Worm (Caenorhabditis elegans) whole organism, L1 larva: ENCODE data around the gene F13B6.2.

ENCODE experiments used
- C04F5.9 ChIP-seq: sonication (generic microtip); optimal IDR thresholded peaks from 2 replicates; lab custom pipeline; 2016; ENCODE audit warnings: missing genetic modification characterization, missing compliant biosample characterization
- C34B4.2 ChIP-seq: sonication (generic microtip); optimal IDR thresholded peaks from 2 replicates; lab custom pipeline; 2017; ENCODE audit warnings: mild to moderate bottlenecking, missing genetic modification characterization, missing compliant biosample characterization
- ama-1 ChIP-seq: fragments of 150-350 bp; optimal IDR thresholded peaks from 2 replicates; lab custom pipeline; 2014
- blmp-1 ChIP-seq: fragments of 150-350 bp; optimal IDR thresholded peaks from 2 replicates; lab custom pipeline; 2014; ENCODE audit warnings: missing biosample characterization, missing genetic modification characterization
- dpl-1 ChIP-seq, 3 experiments: fragments of 150-350 bp in 2 of 3; sonication (generic microtip) in 1 of 3; optimal IDR thresholded peaks; 2 replicates each; lab custom pipeline; 2014 to 2017; ENCODE audit warnings: missing biosample characterization in 3 of 3, missing genetic modification characterization in 3 of 3, missing genetic modification reagents in 3 of 3
- dsc-1 ChIP-seq: sonication (generic microtip); optimal IDR thresholded peaks from 2 replicates; lab custom pipeline; 2016; ENCODE audit warnings: mild to moderate bottlenecking, missing genetic modification characterization, missing compliant biosample characterization
- efl-1 ChIP-seq, 4 experiments: fragments of 150-350 bp; optimal IDR thresholded peaks in 3 of 4; peaks in 1 of 4; 1 replicate in 1 of 4; 2 replicates in 3 of 4; lab custom pipeline; 2014; ENCODE audit warnings: missing biosample characterization in 2 of 4, missing genetic modification characterization in 2 of 4, missing genetic modification reagents in 2 of 4
- elt-2 ChIP-seq: sonication (generic microtip); optimal IDR thresholded peaks from 2 replicates; lab custom pipeline; 2016; ENCODE audit warnings: missing genetic modification characterization, mild to moderate bottlenecking, inconsistent platforms, missing compliant biosample characterization, missing genetic modification reagents
- ets-5 ChIP-seq: fragments of 200-800 bp; sonication (Bioruptor generic); IDR thresholded peaks from 2 replicates; pipeline ENCODE4 v1.3.6; 2022; ENCODE audit warnings: missing genetic modification characterization, missing compliant biosample characterization
- fkh-10 ChIP-seq: sonication (generic microtip); optimal IDR thresholded peaks from 2 replicates; lab custom pipeline; 2017; ENCODE audit warnings: missing biosample characterization, missing genetic modification reagents, missing genetic modification characterization
- grh-1 ChIP-seq: fragments of 200-800 bp; sonication (Bioruptor generic); IDR thresholded peaks from 2 replicates; pipeline ENCODE4 v1.3.6; 2022; ENCODE audit warnings: missing genetic modification reagents, missing genetic modification characterization, missing compliant biosample characterization
- hlh-17 ChIP-seq: fragments of 200-800 bp; sonication (Bioruptor generic); optimal IDR thresholded peaks from 2 replicates; lab custom pipeline; 2018; ENCODE audit warnings: missing genetic modification characterization, mild to moderate bottlenecking, missing compliant biosample characterization, moderate library complexity, borderline replicate concordance
- hpl-2 ChIP-seq: fragments of 150-350 bp; optimal IDR thresholded peaks from 2 replicates; lab custom pipeline; 2014; ENCODE audit warnings: missing biosample characterization, missing genetic modification reagents, missing genetic modification characterization
- isw-1 ChIP-seq: fragments of 200-800 bp; sonication (Bioruptor generic); IDR thresholded peaks from 2 replicates; pipeline ENCODE4 v1.3.6; 2022; ENCODE audit warnings: missing genetic modification characterization, missing compliant biosample characterization
- lin-13 ChIP-seq: fragments of 150-350 bp; optimal IDR thresholded peaks from 2 replicates; lab custom pipeline; 2014; ENCODE audit warnings: missing biosample characterization, missing genetic modification reagents, missing genetic modification characterization
- lin-15B ChIP-seq: fragments of 150-350 bp; sonication (generic microtip); optimal IDR thresholded peaks from 3 replicates; lab custom pipeline; 2014; ENCODE audit warnings: missing biosample characterization, missing genetic modification characterization
- lin-35 ChIP-seq, 2 experiments: fragments of 150-350 bp; optimal IDR thresholded peaks; 2 replicates each; lab custom pipeline; 2014; ENCODE audit warnings: missing biosample characterization in 2 of 2, missing genetic modification characterization in 2 of 2, missing genetic modification reagents in 2 of 2
- lir-3 ChIP-seq: sonication (generic microtip); optimal IDR thresholded peaks from 2 replicates; lab custom pipeline; 2016; ENCODE audit warnings: mild to moderate bottlenecking, missing genetic modification characterization, moderate library complexity, missing compliant biosample characterization; ENCODE audit not compliant: poor library complexity
- mdl-1 ChIP-seq, 2 experiments: fragments of 150-350 bp; optimal IDR thresholded peaks; 2 replicates each; lab custom pipeline; 2014 to 2017; ENCODE audit warnings: missing biosample characterization in 2 of 2, missing genetic modification characterization in 2 of 2, inconsistent platforms in 1 of 2
- mef-2 ChIP-seq: fragments of 150-350 bp; optimal IDR thresholded peaks from 2 replicates; lab custom pipeline; 2014; ENCODE audit warnings: missing biosample characterization, missing genetic modification characterization
- nhr-20 ChIP-seq: sonication (generic microtip); optimal IDR thresholded peaks from 2 replicates; lab custom pipeline; 2016; ENCODE audit warnings: mild to moderate bottlenecking, missing genetic modification characterization, missing compliant biosample characterization
- nhr-28 ChIP-seq: fragments of 150-350 bp; optimal IDR thresholded peaks from 2 replicates; lab custom pipeline; 2014; ENCODE audit warnings: missing biosample characterization, missing genetic modification characterization
- nhr-47 ChIP-seq: sonication (generic microtip); optimal IDR thresholded peaks from 2 replicates; lab custom pipeline; 2016; ENCODE audit warnings: mild to moderate bottlenecking, missing genetic modification characterization, moderate library complexity, missing compliant biosample characterization
- nhr-71 ChIP-seq: sonication (generic microtip); optimal IDR thresholded peaks from 2 replicates; lab custom pipeline; 2016; ENCODE audit warnings: mild to moderate bottlenecking, missing genetic modification characterization, moderate library complexity, missing compliant biosample characterization
- nhr-76 ChIP-seq: sonication (generic microtip); optimal IDR thresholded peaks from 2 replicates; lab custom pipeline; 2017; ENCODE audit warnings: missing biosample characterization, missing genetic modification characterization
- nhr-85 ChIP-seq: sonication (generic microtip); peaks from one replicate; lab custom pipeline; 2016; ENCODE audit warnings: missing genetic modification characterization, inconsistent platforms, missing compliant biosample characterization
- nhr-90 ChIP-seq: sonication (generic microtip); optimal IDR thresholded peaks from 2 replicates; lab custom pipeline; 2016; ENCODE audit warnings: mild to moderate bottlenecking, missing genetic modification characterization, missing compliant biosample characterization; ENCODE audit not compliant: poor library complexity
- pag-3 ChIP-seq: sonication (generic microtip); optimal IDR thresholded peaks from 2 replicates; lab custom pipeline; 2017; ENCODE audit warnings: missing genetic modification characterization, mild to moderate bottlenecking, missing compliant biosample characterization, antibody characterized with exemption, borderline replicate concordance; ENCODE audit not compliant: insufficient read depth
- rnt-1 ChIP-seq: sonication (generic microtip); optimal IDR thresholded peaks from 2 replicates; lab custom pipeline; 2016; ENCODE audit warnings: mild to moderate bottlenecking, missing genetic modification characterization, moderate library complexity, missing compliant biosample characterization
- snu-23 ChIP-seq: sonication (generic microtip); optimal IDR thresholded peaks from 2 replicates; lab custom pipeline; 2016; ENCODE audit warnings: missing genetic modification characterization, missing compliant biosample characterization
- swsn-7 ChIP-seq: sonication (generic microtip); optimal IDR thresholded peaks from 2 replicates; lab custom pipeline; 2016; ENCODE audit warnings: missing genetic modification characterization, missing compliant biosample characterization
- unc-130 ChIP-seq: fragments of 150-350 bp; optimal IDR thresholded peaks from 2 replicates; lab custom pipeline; 2017; ENCODE audit warnings: missing biosample characterization, missing genetic modification characterization, inconsistent platforms
- unc-86 ChIP-seq: sonication (generic microtip); optimal IDR thresholded peaks from 2 replicates; lab custom pipeline; 2016; ENCODE audit warnings: missing genetic modification characterization, missing compliant biosample characterization
- vab-15 ChIP-seq: sonication (generic microtip); optimal IDR thresholded peaks from 2 replicates; lab custom pipeline; 2017; ENCODE audit warnings: missing genotype, mild to moderate bottlenecking, missing genetic modification characterization, missing compliant biosample characterization
- zag-1 ChIP-seq: fragments of 150-350 bp; optimal IDR thresholded peaks from 2 replicates; lab custom pipeline; 2014; ENCODE audit warnings: missing biosample characterization, missing genetic modification characterization
- zip-4 ChIP-seq: fragments of 200-800 bp; sonication (Bioruptor generic); optimal IDR thresholded peaks from 2 replicates; lab custom pipeline; 2018; ENCODE audit warnings: mild to moderate bottlenecking, missing genetic modification characterization, moderate library complexity, missing compliant biosample characterization
- ztf-11 ChIP-seq, 2 experiments: sonication (generic microtip); optimal IDR thresholded peaks; 2 replicates each; lab custom pipeline; 2016 to 2017; ENCODE audit warnings: missing genetic modification characterization in 2 of 2, missing biosample characterization in 1 of 2, missing compliant biosample characterization in 1 of 2

F13B6.2 gene

ce11 chrIV:7478134-7478533, 18.0 kb upstream of the F13B6.2 start, which contains the start of gene rod-1 (continued):
- no peak for TF ChIP-seq dsc-1 (tag; lab: Kevin White, UChicago)
- TF ChIP-seq nhr-90 (tag; lab: Kevin White, UChicago) = no peak
- no peak for TF ChIP-seq zag-1 (tag; lab: Kevin White, UChicago)
- TF ChIP-seq pag-3 (tag; lab: Kevin White, UChicago) = no peak
- TF ChIP-seq nhr-20 = no peak
- TF ChIP-seq lin-15B (tag; lab: Kevin White, UChicago) = no peak
- no peak for TF ChIP-seq unc-86
- no peak for TF ChIP-seq swsn-7 (tag; lab: Kevin White, UChicago)
- no peak for TF ChIP-seq nhr-76 (tag; lab: Kevin White, UChicago)
- TF ChIP-seq ztf-11 (tag; optimal IDR thresholded peaks at IDR 0.05; lab: Kevin White, UChicago) = no peak
- TF ChIP-seq lir-3 (tag; lab: Kevin White, UChicago) = no peak
- TF ChIP-seq lin-35 (GFP tag; optimal IDR thresholded peaks at IDR 0.05; lab: Kevin White, UChicago) = peak; percentile 63 to 89
- no peak for TF ChIP-seq hpl-2
- TF ChIP-seq isw-1 (GFP tag; lab: Robert Waterston, UW) = no peak
- TF ChIP-seq, all 84 proteins: peak for 5

DNA sequence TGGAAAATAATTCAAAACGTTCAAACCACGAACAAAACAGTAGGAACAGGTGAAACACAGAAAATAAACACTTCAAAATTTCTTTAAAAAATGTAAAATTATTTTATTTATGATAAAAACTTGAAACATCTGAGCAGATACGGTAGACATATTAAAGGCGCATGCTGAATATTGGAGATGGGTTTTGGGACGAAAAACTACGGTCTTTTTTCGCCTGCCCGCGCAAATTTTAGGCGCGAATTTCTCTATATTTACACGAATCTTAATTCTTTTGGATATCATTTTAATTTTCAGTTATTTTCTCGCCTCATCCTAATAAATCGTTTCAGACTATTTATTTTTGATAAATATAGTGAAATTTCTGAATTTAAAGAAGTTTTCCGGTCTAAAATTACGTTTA, 17.6 kb upstream of the F13B6.2 start:
- TF ChIP-seq hlh-17 (no peak), nhr-20 (no peak), mdl-1 (tag; optimal IDR thresholded peaks at IDR 0.05; lab: Kevin White, UChicago) (no peak), ama-1 (lab: Kevin White, UChicago) (no peak), elt-2 (tag; lab: Kevin White, UChicago) (no peak), lin-13 (no peak), blmp-1 (tag; lab: Kevin White, UChicago) (no peak), pag-3 (tag; lab: Kevin White, UChicago) (no peak), ztf-11 (tag; optimal IDR thresholded peaks at IDR 0.05; lab: Kevin White, UChicago) (no peak), rnt-1 (tag; lab: Kevin White, UChicago) (no peak)

DNA sequence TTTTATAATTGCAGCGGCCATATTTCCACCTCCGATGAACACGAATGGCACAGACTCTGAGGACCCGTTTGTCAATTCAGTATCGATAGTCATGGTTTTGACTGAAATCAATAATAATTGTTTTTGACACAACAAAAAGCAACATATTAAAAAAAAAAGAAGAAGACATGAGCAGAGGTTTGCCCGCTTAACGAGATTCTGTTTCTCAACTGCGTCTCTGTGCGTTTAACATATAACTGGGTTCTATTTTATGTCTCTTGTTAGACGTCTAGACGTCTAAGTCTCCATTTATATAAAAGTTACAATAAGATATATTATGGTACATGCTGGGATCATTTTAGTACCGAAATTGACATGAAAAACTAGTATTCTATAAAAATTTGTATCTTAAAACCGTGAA, 17.1 kb upstream of the F13B6.2 start, which contains the start of gene pycr-4:
TSS of gene pycr-4 (minus strand) at position 101 of the 400 bp plus-strand sequence.
- TF ChIP-seq nhr-71 (tag; lab: Kevin White, UChicago) (no peak), ets-5 (GFP tag; lab: Robert Waterston, UW) (no peak), fkh-10 (GFP tag; lab: Kevin White, UChicago) (no peak), efl-1 (optimal IDR thresholded peaks at IDR 0.05; lab: Kevin White, UChicago) (peak; percentile 42 to 44), efl-1 (GFP tag; optimal IDR thresholded peaks at IDR 0.05 in 1 of 2; lab: Kevin White, UChicago) (peak in 1 of 2 experiments; percentile 72), lin-35 (GFP tag; optimal IDR thresholded peaks at IDR 0.05; lab: Kevin White, UChicago) (peak in 1 of 2 experiments; percentile 15), zip-4 (GFP tag; lab: Kevin White, UChicago) (no peak), dpl-1 (GFP tag; optimal IDR thresholded peaks at IDR 0.05; lab: Kevin White, UChicago) (peak in 1 of 3 experiments; percentile 14)

- TF ChIP-seq nhr-85 (tag; lab: Kevin White, UChicago) = no peak
- no peak for TF ChIP-seq efl-1 (optimal IDR thresholded peaks at IDR 0.05; lab: Kevin White, UChicago)
- TF ChIP-seq efl-1 (GFP tag; optimal IDR thresholded peaks at IDR 0.05 in 1 of 2; lab: Kevin White, UChicago) = peak in 1 of 2 experiments; percentile 62
Observed at ce11 chrIV:7474826-7475225, 14.7 kb upstream of the F13B6.2 start, which contains the start of gene slc-25A18.2. Gene slc-25A18.2, plus strand, starts transcription at chrIV:7475041.

- TF ChIP-seq grh-1 (GFP tag; lab: Robert Waterston, UW) (no peak), nhr-71 (tag; lab: Kevin White, UChicago) (no peak), nhr-28 (tag; lab: Kevin White, UChicago) (no peak), nhr-90 (tag; lab: Kevin White, UChicago) (no peak), snu-23 (GFP tag; lab: Kevin White, UChicago) (no peak), unc-130 (tag; lab: Kevin White, UChicago) (no peak), vab-15 (tag; lab: Kevin White, UChicago) (no peak), nhr-47 (tag; lab: Kevin White, UChicago) (no peak), C34B4.2 (tag; lab: Kevin White, UChicago) (no peak), C04F5.9 (tag; lab: Kevin White, UChicago) (no peak), mef-2 (no peak)
Observed at ce11 chrIV:7473159-7473649, 13.1 kb upstream of the F13B6.2 start, which contains the start of the genes plk-3 and F55G1.6. Gene plk-3, minus strand, starts transcription at chrIV:7473209. Gene F55G1.6, plus strand, starts transcription at chrIV:7473517.
